Worm (Caenorhabditis elegans) whole organism, L4/young adult: ENCODE measurements around the gene ebax-1.

Source experiments
- W03F9.2 ChIP-seq: fragments of 150-350 bp; optimal IDR thresholded peaks from 2 replicates; lab custom pipeline; 2014; ENCODE audit warnings: missing biosample characterization, missing genetic modification characterization
- dao-5 ChIP-seq: sonication (generic microtip); optimal IDR thresholded peaks from 2 replicates; lab custom pipeline; 2016; ENCODE audit warnings: missing genotype, missing genetic modification characterization, moderate library complexity, missing compliant biosample characterization
- him-1 ChIP-seq: sonication (generic microtip); optimal IDR thresholded peaks from 2 replicates; lab custom pipeline; 2016; ENCODE audit warnings: missing genotype, missing genetic modification reagents, missing genetic modification characterization, missing compliant biosample characterization

ce11 chrIV:10295084-10295483 is 8.3 kb downstream of the ebax-1 start, which contains the start of gene R09E10.13:
- TF ChIP-seq dao-5 (no peak), him-1 (tag; lab: Kevin White, UChicago) (no peak), W03F9.2 (tag; lab: Kevin White, UChicago) (no peak)
